Fruit fly (Drosophila melanogaster): ENCODE measurements around the gene CG43800.

DNA sequence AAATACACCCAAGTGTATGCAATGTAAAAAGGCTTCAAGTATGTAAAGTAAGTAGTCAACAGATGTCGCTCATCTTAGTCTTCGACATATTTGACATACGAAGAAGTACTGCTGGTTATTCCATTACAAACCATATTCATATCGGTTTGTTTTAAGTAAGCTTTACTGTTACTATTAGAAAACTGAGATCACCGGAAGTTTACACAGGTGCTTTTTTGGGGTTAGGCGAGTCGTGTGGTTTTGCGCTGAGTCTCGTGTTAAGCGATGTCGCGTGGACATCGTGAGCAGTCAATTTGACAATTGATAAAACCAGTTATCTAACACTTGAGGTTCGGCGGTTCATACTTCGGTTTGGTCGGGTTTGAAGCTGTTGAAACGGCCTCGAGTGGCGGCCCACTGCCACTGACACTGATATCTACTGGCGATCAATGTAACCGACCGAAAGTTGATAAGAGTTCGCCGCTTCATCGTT is 22.1 kb upstream of the CG43800 start:
- TF ChIP-seq CG11617 (GFP tag; optimal IDR thresholded peaks at IDR 0.05) (no peak), Crg-1 (GFP tag; optimal IDR thresholded peaks at IDR 0.05) (no peak), CG33017 (tag; optimal IDR thresholded peaks at IDR 0.05) (no peak), CG5204 (GFP tag; optimal IDR thresholded peaks at IDR 0.05) (no peak), CG7101 (tag; optimal IDR thresholded peaks at IDR 0.05) (no peak), CG12768 (GFP tag; optimal IDR thresholded peaks at IDR 0.05) (no peak), Mnt (GFP tag; optimal IDR thresholded peaks at IDR 0.05) (no peak), ovo (GFP tag; optimal IDR thresholded peaks at IDR 0.05) (no peak), kay (GFP tag; ENCODE audit: borderline replicate concordance) (no peak), CG14711 (tag; optimal IDR thresholded peaks at IDR 0.05) (no peak), tj (GFP tag; optimal IDR thresholded peaks at IDR 0.05) (no peak), Hr96 (GFP tag; optimal IDR thresholded peaks at IDR 0.05) (no peak), Clk (GFP tag; optimal IDR thresholded peaks at IDR 0.05) (no peak)

Measured in whole organism, adult.